Worm (Caenorhabditis elegans): ENCODE data around the gene R04F11.3.

- no peak for TF ChIP-seq K02D7.2 (tag; optimal IDR thresholded peaks at IDR 0.05)
- TF ChIP-seq zip-5 (tag; optimal IDR thresholded peaks at IDR 0.05), result no peak
- TF ChIP-seq nhr-11 (tag; optimal IDR thresholded peaks at IDR 0.05), result no peak
- TF ChIP-seq rnt-1 (tag; optimal IDR thresholded peaks at IDR 0.05), result peak; percentile 14
- TF ChIP-seq tbx-2 (tag; optimal IDR thresholded peaks at IDR 0.05), result no peak
- TF ChIP-seq ama-1 (optimal IDR thresholded peaks at IDR 0.05), result no peak
- TF ChIP-seq ceh-2 (tag; optimal IDR thresholded peaks at IDR 0.05), result no peak
- TF ChIP-seq sox-4 (tag; optimal IDR thresholded peaks at IDR 0.05), result no peak
- TF ChIP-seq ceh-14 (tag; optimal IDR thresholded peaks at IDR 0.05), result no peak
- TF ChIP-seq dmd-4 (tag; optimal IDR thresholded peaks at IDR 0.05; ENCODE audit: borderline replicate concordance), result no peak
- TF ChIP-seq hlh-15 (tag; optimal IDR thresholded peaks at IDR 0.05), result no peak
Measured at ce11 chrV:12296794-12297193, 20.2 kb downstream of the R04F11.3 start.

Data from whole organism, late embryonic.